Fruit fly (Drosophila melanogaster) whole organism, embryonic: ENCODE measurements around the gene CG8568.
A peak's percentile ranks its signal among the peaks of the same experiment; 100 is the strongest.

Experiments
- Atf6 ChIP-seq: fragments of 200-800 bp; sonication (Bioruptor generic); IDR thresholded peaks from 2 replicates; pipeline ENCODE4 v1.3.6; 2022; ENCODE audit warnings: missing biosample characterization, missing genetic modification characterization
- CG10209 ChIP-seq: fragments of 200-800 bp; sonication (Bioruptor generic); optimal IDR thresholded peaks from 3 replicates; lab custom pipeline; 2017; ENCODE audit warnings: missing biosample characterization, mild to moderate bottlenecking, missing genetic modification characterization, missing genetic modification reagents
- CG10274 ChIP-seq: fragments of 200-800 bp; sonication (Bioruptor generic); optimal IDR thresholded peaks from 3 replicates; lab custom pipeline; 2017; ENCODE audit warnings: missing biosample characterization, mild to moderate bottlenecking, missing genetic modification characterization
- CG10979 ChIP-seq: fragments of 200-800 bp; sonication (Bioruptor generic); optimal IDR thresholded peaks from 2 replicates; lab custom pipeline; 2018; ENCODE audit warnings: missing biosample characterization, mild to moderate bottlenecking, missing genetic modification characterization, moderate library complexity
- CG11560 ChIP-seq: fragments of 200-800 bp; sonication (Bioruptor generic); IDR thresholded peaks from 3 replicates; pipeline ENCODE4 v1.3.6; 2022; ENCODE audit warnings: missing biosample characterization, missing genetic modification characterization
- CG11696 ChIP-seq: fragments of 200-800 bp; sonication (Bioruptor generic); IDR thresholded peaks from 2 replicates; pipeline ENCODE4 v1.3.6; 2022; ENCODE audit warnings: missing biosample characterization, missing genetic modification characterization
- CG12155 ChIP-seq: fragments of 200-800 bp; sonication (Bioruptor generic); optimal IDR thresholded peaks from 3 replicates; lab custom pipeline; 2016; ENCODE audit warnings: missing biosample characterization, missing genetic modification characterization
- CG13424 ChIP-seq: fragments of 200-800 bp; sonication (Bioruptor generic); optimal IDR thresholded peaks from 2 replicates; lab custom pipeline; 2019; ENCODE audit warnings: missing biosample characterization, mild to moderate bottlenecking, missing genetic modification characterization, moderate library complexity
- CG14965 ChIP-seq: fragments of 200-800 bp; sonication (Bioruptor generic); optimal IDR thresholded peaks from 2 replicates; lab custom pipeline; 2016; ENCODE audit warnings: missing biosample characterization, missing genetic modification characterization, borderline replicate concordance
- CG15696 ChIP-seq: fragments of 200-800 bp; sonication (Bioruptor generic); optimal IDR thresholded peaks from 2 replicates; lab custom pipeline; 2019; ENCODE audit warnings: missing biosample characterization, mild to moderate bottlenecking, missing genetic modification characterization, moderate library complexity
- CG16815 ChIP-seq: fragments of 200-800 bp; sonication (Bioruptor generic); optimal IDR thresholded peaks from 3 replicates; lab custom pipeline; 2017; ENCODE audit warnings: missing biosample characterization, mild to moderate bottlenecking, missing genetic modification characterization
- CG18476 ChIP-seq: fragments of 200-800 bp; sonication (Bioruptor generic); optimal IDR thresholded peaks from 2 replicates; lab custom pipeline; 2016; ENCODE audit warnings: missing biosample characterization, mild to moderate bottlenecking, missing genetic modification characterization
- CG18599 ChIP-seq: fragments of 200-800 bp; sonication (Bioruptor generic); optimal IDR thresholded peaks from 3 replicates; lab custom pipeline; 2017; ENCODE audit warnings: missing biosample characterization, missing genetic modification characterization, mild to moderate bottlenecking, moderate library complexity, missing genetic modification reagents
- CG3163 ChIP-seq: fragments of 200-800 bp; sonication (Bioruptor generic); optimal IDR thresholded peaks from 3 replicates; lab custom pipeline; 2016; ENCODE audit warnings: missing biosample characterization, missing genetic modification characterization
- CG3995 ChIP-seq: fragments of 200-800 bp; sonication (Bioruptor generic); optimal IDR thresholded peaks from 3 replicates; lab custom pipeline; 2016; ENCODE audit warnings: missing biosample characterization, missing genetic modification characterization
- CG4820 ChIP-seq: fragments of 200-800 bp; sonication (Bioruptor generic); optimal IDR thresholded peaks from 3 replicates; lab custom pipeline; 2016; ENCODE audit warnings: missing biosample characterization, missing genetic modification characterization
- CG7745 ChIP-seq: fragments of 200-800 bp; sonication (Bioruptor generic); optimal IDR thresholded peaks from 2 replicates; lab custom pipeline; 2018; ENCODE audit warnings: missing biosample characterization, mild to moderate bottlenecking, missing genetic modification characterization, moderate library complexity
- CG8290 ChIP-seq, 3 experiments: fragments of 200-800 bp; sonication (Bioruptor generic); optimal IDR thresholded peaks; 2 replicates each; lab custom pipeline; 2016 to 2019; ENCODE audit warnings: missing biosample characterization in 3 of 3, missing genetic modification characterization in 3 of 3, mild to moderate bottlenecking in 2 of 3, moderate library complexity in 1 of 3
- CHES-1-like ChIP-seq: fragments of 200-800 bp; sonication (Bioruptor generic); optimal IDR thresholded peaks from 2 replicates; lab custom pipeline; 2016; ENCODE audit warnings: missing biosample characterization, missing genetic modification characterization
- Dbx ChIP-seq: fragments of 200-800 bp; sonication (Bioruptor generic); IDR thresholded peaks from 3 replicates; pipeline ENCODE4 v1.3.6; 2022; ENCODE audit warnings: missing biosample characterization, missing genetic modification characterization
- E2f2 ChIP-seq: fragments of 200-800 bp; sonication (Bioruptor generic); IDR thresholded peaks from 2 replicates; pipeline ENCODE4 v1.3.6; 2022; ENCODE audit warnings: missing biosample characterization, missing genetic modification characterization
- HLH54F ChIP-seq: fragments of 200-800 bp; sonication (Bioruptor generic); optimal IDR thresholded peaks from 3 replicates; lab custom pipeline; 2016; ENCODE audit warnings: missing biosample characterization, missing genetic modification characterization
- Hmr ChIP-seq: fragments of 200-800 bp; sonication (Bioruptor generic); optimal IDR thresholded peaks from 3 replicates; lab custom pipeline; 2017; ENCODE audit warnings: mild to moderate bottlenecking, missing biosample characterization, missing genetic modification reagents, missing genetic modification characterization
- Kr ChIP-seq: fragments of 200-800 bp; sonication (Bioruptor generic); optimal IDR thresholded peaks from 2 replicates; lab custom pipeline; 2017; ENCODE audit warnings: missing biosample characterization, mild to moderate bottlenecking, missing genetic modification characterization
- Nf-YC ChIP-seq: fragments of 200-800 bp; optimal IDR thresholded peaks from 3 replicates; lab custom pipeline; 2019; ENCODE audit warnings: missing biosample characterization, mild to moderate bottlenecking, missing genetic modification characterization, moderate library complexity
- Oaz ChIP-seq: fragments of 200-800 bp; sonication (Bioruptor generic); IDR thresholded peaks from 2 replicates; pipeline ENCODE4 v1.3.6; 2022; ENCODE audit warnings: missing biosample characterization, missing genetic modification characterization
- Rfx ChIP-seq: fragments of 200-800 bp; sonication (Bioruptor generic); IDR thresholded peaks from 2 replicates; pipeline ENCODE4 v1.3.6; 2022; ENCODE audit warnings: missing biosample characterization, missing genetic modification characterization
- Rx ChIP-seq: fragments of 200-800 bp; sonication (Bioruptor generic); IDR thresholded peaks from 2 replicates; pipeline ENCODE4 v1.3.6; 2022; ENCODE audit warnings: missing biosample characterization, missing genetic modification characterization
- chinmo ChIP-seq: fragments of 200-800 bp; sonication (Bioruptor generic); IDR thresholded peaks from 4 replicates; pipeline ENCODE4 v1.3.6; 2022; ENCODE audit warnings: missing biosample characterization, missing genetic modification characterization; ENCODE audit not compliant: partially characterized antibody
- ci ChIP-seq: fragments of 200-800 bp; sonication (Bioruptor generic); IDR thresholded peaks from 3 replicates; pipeline ENCODE4 v1.3.6; 2022; ENCODE audit warnings: missing biosample characterization, missing genetic modification characterization
- crp ChIP-seq, 2 experiments: fragments of 200-800 bp; sonication (Bioruptor generic); optimal IDR thresholded peaks; 2 replicates in 1 of 2; 3 replicates in 1 of 2; lab custom pipeline; 2017; ENCODE audit warnings: missing biosample characterization in 2 of 2, missing genetic modification characterization in 2 of 2, mild to moderate bottlenecking in 1 of 2, moderate library complexity in 1 of 2
- dpn ChIP-seq, 2 experiments: fragments of 200-800 bp; sonication (Bioruptor generic); optimal IDR thresholded peaks; 3 replicates each; lab custom pipeline; 2016; ENCODE audit warnings: missing biosample characterization in 2 of 2, missing genetic modification characterization in 2 of 2
- ems ChIP-seq: fragments of 200-800 bp; sonication (Bioruptor generic); optimal IDR thresholded peaks from 3 replicates; lab custom pipeline; 2016; ENCODE audit warnings: missing biosample characterization, missing genetic modification characterization
- en ChIP-seq: fragments of 200-800 bp; sonication (Bioruptor generic); optimal IDR thresholded peaks from 2 replicates; lab custom pipeline; 2016; ENCODE audit warnings: missing biosample characterization, missing genetic modification characterization
- ftz-f1 ChIP-seq: fragments of 200-800 bp; sonication (Bioruptor generic); optimal IDR thresholded peaks from 2 replicates; lab custom pipeline; 2016; ENCODE audit warnings: missing biosample characterization, missing genetic modification characterization
- gsb-n ChIP-seq: fragments of 200-800 bp; sonication (Bioruptor generic); optimal IDR thresholded peaks from 3 replicates; lab custom pipeline; 2018; ENCODE audit warnings: missing biosample characterization, mild to moderate bottlenecking, missing genetic modification characterization
- ind ChIP-seq: fragments of 200-800 bp; sonication (Bioruptor generic); optimal IDR thresholded peaks from 3 replicates; lab custom pipeline; 2016; ENCODE audit warnings: missing biosample characterization, missing genetic modification characterization
- jing ChIP-seq: fragments of 200-800 bp; sonication (Bioruptor generic); optimal IDR thresholded peaks from 2 replicates; lab custom pipeline; 2018; ENCODE audit warnings: missing biosample characterization, mild to moderate bottlenecking, missing genetic modification characterization
- lab ChIP-seq: fragments of 200-800 bp; sonication (Bioruptor generic); optimal IDR thresholded peaks from 3 replicates; lab custom pipeline; 2017; ENCODE audit warnings: missing biosample characterization, missing genetic modification characterization, mild to moderate bottlenecking, moderate library complexity, missing genetic modification reagents
- lilli ChIP-seq: fragments of 200-800 bp; sonication (Bioruptor generic); optimal IDR thresholded peaks from 3 replicates; lab custom pipeline; 2016; ENCODE audit warnings: missing biosample characterization, missing genetic modification characterization
- lmd ChIP-seq: fragments of 200-800 bp; sonication (Bioruptor generic); IDR thresholded peaks from 2 replicates; pipeline ENCODE4 v1.3.6; 2022; ENCODE audit warnings: missing biosample characterization, missing genetic modification characterization
- nerfin-1 ChIP-seq: fragments of 200-800 bp; sonication (Bioruptor generic); optimal IDR thresholded peaks from 3 replicates; lab custom pipeline; 2019; ENCODE audit warnings: missing biosample characterization, mild to moderate bottlenecking, missing genetic modification characterization, moderate library complexity
- peb ChIP-seq: fragments of 200-800 bp; sonication (Bioruptor generic); IDR thresholded peaks from 2 replicates; pipeline ENCODE4 v1.3.6; 2022; ENCODE audit warnings: missing biosample characterization, missing genetic modification characterization
- prd ChIP-seq, 3 experiments: fragments of >200 bp in 2 of 3; fragments of 200-800 bp in 1 of 3; sonication (Bioruptor generic) in 1 of 3; optimal IDR thresholded peaks in 2 of 3; IDR thresholded peaks in 1 of 3; 2 replicates in 2 of 3; 3 replicates in 1 of 3; pipeline versions ENCODE4 v1.3.6 to Lab custom; 2017 to 2022; ENCODE audit warnings: missing biosample characterization in 1 of 3, missing genetic modification characterization in 1 of 3
- row ChIP-seq: fragments of 200-800 bp; sonication (Bioruptor generic); IDR thresholded peaks from 3 replicates; pipeline ENCODE4 v1.3.6; 2022; ENCODE audit warnings: missing biosample characterization, missing genetic modification characterization
- slbo ChIP-seq: fragments of 200-800 bp; sonication (Bioruptor generic); IDR thresholded peaks from 2 replicates; pipeline ENCODE4 v1.3.6; 2022; ENCODE audit warnings: missing biosample characterization, missing genetic modification characterization
- so ChIP-seq: fragments of 200-800 bp; sonication (Bioruptor generic); IDR thresholded peaks from 3 replicates; pipeline ENCODE4 v1.3.6; 2022; ENCODE audit warnings: missing biosample characterization, missing genetic modification characterization
- wek ChIP-seq: fragments of 200-800 bp; sonication (Bioruptor generic); optimal IDR thresholded peaks from 3 replicates; lab custom pipeline; 2018; ENCODE audit warnings: missing biosample characterization, mild to moderate bottlenecking, missing genetic modification characterization, moderate library complexity
- zen2 ChIP-seq: fragments of 200-800 bp; sonication (Bioruptor generic); IDR thresholded peaks from 3 replicates; pipeline ENCODE4 v1.3.6; 2022; ENCODE audit warnings: missing biosample characterization, missing genetic modification characterization; ENCODE audit not compliant: partially characterized antibody

The CG8568 gene

dm6 chrX:17465523-17465922 lies 13.2 kb upstream of the CG8568 start (continued):
- no peak for TF ChIP-seq CG7745 (tag; lab: Kevin White, UChicago)
- TF ChIP-seq CHES-1-like (GFP tag; lab: Kevin White, UChicago): no peak
- peak; percentile 17 for TF ChIP-seq HLH54F (GFP tag; lab: Kevin White, UChicago)
- TF ChIP-seq Hmr (GFP tag; lab: Kevin White, UChicago): peak; percentile 32
- peak; percentile 33 for TF ChIP-seq CG10979
- TF ChIP-seq dpn (GFP tag; optimal IDR thresholded peaks at IDR 0.05; lab: Kevin White, UChicago): peak; percentile 40 to 51
- no peak for TF ChIP-seq zen2 (GFP tag; lab: Robert Waterston, UW)
- TF ChIP-seq Oaz (GFP tag; lab: Robert Waterston, UW): no peak
- no peak for TF ChIP-seq peb
- peak; percentile 54 for TF ChIP-seq slbo (GFP tag; lab: Robert Waterston, UW)
- no peak for TF ChIP-seq jing
- peak; percentile 22 for TF ChIP-seq CG12155 (GFP tag; lab: Kevin White, UChicago)
- no peak for TF ChIP-seq en
- no peak for TF ChIP-seq Kr (GFP tag; lab: Kevin White, UChicago)
- 0 out of 3 replicates have a peak, but pooled peaks have one; percentile 40 for TF ChIP-seq Dbx (GFP tag; lab: Robert Waterston, UW)
- TF ChIP-seq Rx: no peak
- TF ChIP-seq row: peak; percentile 62
- TF ChIP-seq chinmo (GFP tag; lab: Robert Waterston, UW): no peak
- no peak for TF ChIP-seq Nf-YC (tag; lab: Kevin White, UChicago)
- TF ChIP-seq CG16815 (GFP tag; lab: Kevin White, UChicago): no peak
- TF ChIP-seq ind: peak; percentile 38
- TF ChIP-seq lilli (GFP tag; lab: Kevin White, UChicago): peak; percentile 42
- TF ChIP-seq ftz-f1 (GFP tag; lab: Kevin White, UChicago): no peak
- TF ChIP-seq CG3995 (GFP tag; lab: Kevin White, UChicago): no peak
- TF ChIP-seq so (GFP tag; lab: Robert Waterston, UW): 0 out of 3 replicates have a peak, but pooled peaks have one; percentile 21
- no peak for TF ChIP-seq ems (GFP tag; lab: Kevin White, UChicago)
- peak; percentile 22 for TF ChIP-seq CG10209 (GFP tag; lab: Kevin White, UChicago)
- TF ChIP-seq Atf6 (GFP tag; lab: Robert Waterston, UW): 0 out of 2 replicates have a peak, but pooled peaks have one; percentile 37
- TF ChIP-seq E2f2 (GFP tag; lab: Robert Waterston, UW): no peak
- peak; percentile 46; the same call in 1 of the 3 replicates for TF ChIP-seq CG11560 (tag; lab: Robert Waterston, UW)
- TF ChIP-seq CG15696: peak; percentile 8
- no peak for TF ChIP-seq crp (GFP tag; optimal IDR thresholded peaks at IDR 0.05; lab: Kevin White, UChicago)
- no peak for TF ChIP-seq CG3163
- TF ChIP-seq CG10274 (GFP tag; lab: Kevin White, UChicago): peak; percentile 3
- TF ChIP-seq prd (optimal IDR thresholded peaks at IDR 0.05; lab: Kevin White, UChicago): no peak
- peak; percentile 59; the same call in 2 of the 3 replicates for TF ChIP-seq prd (GFP tag; IDR thresholded peaks at IDR 0.05; lab: Robert Waterston, UW)
- no peak for TF ChIP-seq CG14965
- peak; percentile 0 for TF ChIP-seq CG13424
- TF ChIP-seq wek (GFP tag; lab: Kevin White, UChicago): no peak
- TF ChIP-seq Rfx (GFP tag; lab: Robert Waterston, UW): peak; percentile 74
- TF ChIP-seq nerfin-1: no peak
- TF ChIP-seq CG18476 (GFP tag; lab: Kevin White, UChicago): peak; percentile 16
- peak; percentile 69 for TF ChIP-seq CG18599 (GFP tag; lab: Kevin White, UChicago)
- no peak for TF ChIP-seq gsb-n
- peak; percentile 41; the same call in 1 of the 3 replicates for TF ChIP-seq ci (GFP tag; lab: Robert Waterston, UW)
- TF ChIP-seq lab: peak; percentile 68
- TF ChIP-seq lmd (GFP tag; lab: Robert Waterston, UW): peak; percentile 56; the same call in 1 of the 2 replicates
- TF ChIP-seq CG4820: peak; percentile 14
- peak; percentile 9 for TF ChIP-seq CG8290 (GFP tag; optimal IDR thresholded peaks at IDR 0.05; lab: Kevin White, UChicago)
- no peak for TF ChIP-seq CG8290 (tag; optimal IDR thresholded peaks at IDR 0.05; lab: Kevin White, UChicago)
- TF ChIP-seq CG11696 (GFP tag; lab: Robert Waterston, UW): 0 out of 2 replicates have a peak, but pooled peaks have one; percentile 34
